Worm (Caenorhabditis elegans) whole organism, late embryonic: ENCODE data around the gene ugt-10.

Experiments
- ceh-34 ChIP-seq: sonication (generic microtip); optimal IDR thresholded peaks from 2 replicates; lab custom pipeline; 2016; ENCODE audit warnings: mild to moderate bottlenecking, missing genetic modification characterization, missing compliant biosample characterization
- ets-4 ChIP-seq: sonication (generic microtip); optimal IDR thresholded peaks from 2 replicates; lab custom pipeline; 2016; ENCODE audit warnings: missing genetic modification characterization, missing compliant biosample characterization
- mec-3 ChIP-seq: sonication (generic microtip); optimal IDR thresholded peaks from 2 replicates; lab custom pipeline; 2016; ENCODE audit warnings: borderline replicate concordance, missing genetic modification characterization, missing compliant biosample characterization
- npax-4 ChIP-seq: sonication (generic microtip); optimal IDR thresholded peaks from 2 replicates; lab custom pipeline; 2016; ENCODE audit warnings: missing genetic modification characterization, missing compliant biosample characterization

- TF ChIP-seq ets-4 (tag; lab: Kevin White, UChicago) (no peak), mec-3 (tag; lab: Kevin White, UChicago) (no peak), npax-4 (tag; lab: Kevin White, UChicago) (no peak), ceh-34 (tag; lab: Kevin White, UChicago) (no peak)
These were observed 49.5 kb downstream of the ugt-10 start for ce11 chrV:4850446-4850845.
